Worm (Caenorhabditis elegans) whole organism, L4 larva: ENCODE measurements around the gene C16A3.6.

Experiments used
- D1046.2 ChIP-seq: fragments of 200-800 bp; sonication (Bioruptor generic); IDR thresholded peaks from 2 replicates; pipeline ENCODE4 v1.3.6; 2022; ENCODE audit warnings: missing genetic modification characterization, missing compliant biosample characterization
- F10B5.3 ChIP-seq: sonication (generic microtip); optimal IDR thresholded peaks from 2 replicates; lab custom pipeline; 2016; ENCODE audit warnings: mild to moderate bottlenecking, missing genetic modification characterization, missing compliant biosample characterization
- F26F4.8 ChIP-seq: fragments of 200-800 bp; sonication (Bioruptor generic); conservative IDR thresholded peaks from 2 replicates; pipeline ENCODE4 v1.3.6; 2022; ENCODE audit warnings: missing genetic modification characterization, missing compliant biosample characterization
- Y105C5A.15 ChIP-seq: fragments of 200-800 bp; sonication (Bioruptor generic); IDR thresholded peaks from 2 replicates; pipeline ENCODE4 v1.3.6; 2022; ENCODE audit warnings: missing genetic modification characterization, missing compliant biosample characterization
- Y75B8A.6 ChIP-seq: fragments of 200-800 bp; sonication (Bioruptor generic); IDR thresholded peaks from 2 replicates; pipeline ENCODE4 v1.3.6; 2022; ENCODE audit warnings: missing genetic modification reagents, missing genetic modification characterization, missing compliant biosample characterization
- aha-1 ChIP-seq: fragments of 150-350 bp; peaks from one replicate; lab custom pipeline; 2014; ENCODE audit warnings: missing biosample characterization, missing genetic modification characterization
- aly-2 ChIP-seq: sonication (generic microtip); optimal IDR thresholded peaks from 2 replicates; lab custom pipeline; 2018; ENCODE audit warnings: missing biosample characterization, missing genetic modification characterization
- ama-1 ChIP-seq: fragments of 150-350 bp; optimal IDR thresholded peaks from 2 replicates; lab custom pipeline; 2014; ENCODE audit warnings: inconsistent platforms, mixed read lengths
- ceh-20 ChIP-seq: fragments of 200-800 bp; sonication (Bioruptor generic); IDR thresholded peaks from 2 replicates; pipeline ENCODE4 v1.3.6; 2022; ENCODE audit warnings: missing genetic modification reagents, missing genetic modification characterization, missing compliant biosample characterization
- ceh-28 ChIP-seq: fragments of 150-350 bp; optimal IDR thresholded peaks from 2 replicates; lab custom pipeline; 2014; ENCODE audit warnings: missing biosample characterization, missing genetic modification reagents, missing genetic modification characterization
- ceh-44 ChIP-seq: fragments of 200-800 bp; sonication (Bioruptor generic); IDR thresholded peaks from 2 replicates; pipeline ENCODE4 v1.3.6; 2022; ENCODE audit warnings: missing genetic modification reagents, missing genetic modification characterization, missing compliant biosample characterization
- ceh-62 ChIP-seq: sonication (generic microtip); optimal IDR thresholded peaks from 2 replicates; lab custom pipeline; 2017; ENCODE audit warnings: missing biosample characterization, missing genetic modification characterization
- ces-1 ChIP-seq: fragments of 150-350 bp; sonication (generic microtip); optimal IDR thresholded peaks from 4 replicates; lab custom pipeline; 2014; ENCODE audit warnings: missing biosample characterization, missing genetic modification reagents, missing genetic modification characterization
- cey-2 ChIP-seq: sonication (generic microtip); optimal IDR thresholded peaks from 3 replicates; lab custom pipeline; 2017; ENCODE audit warnings: missing genetic modification characterization, mild to moderate bottlenecking, missing compliant biosample characterization, antibody characterized with exemption, borderline replicate concordance; ENCODE audit not compliant: insufficient read depth
- ctbp-1 ChIP-seq: fragments of 200-800 bp; sonication (Bioruptor generic); IDR thresholded peaks from 2 replicates; pipeline ENCODE4 v1.3.6; 2022; ENCODE audit warnings: missing genetic modification reagents, missing genetic modification characterization, missing compliant biosample characterization
- daf-12 ChIP-seq: fragments of 150-350 bp; optimal IDR thresholded peaks from 2 replicates; lab custom pipeline; 2014; ENCODE audit warnings: missing biosample characterization, missing genetic modification reagents, missing genetic modification characterization
- daf-19 ChIP-seq: fragments of 200-800 bp; sonication (Bioruptor generic); conservative IDR thresholded peaks from 2 replicates; pipeline ENCODE4 v1.3.6; 2022; ENCODE audit warnings: missing genetic modification characterization, missing compliant biosample characterization
- daf-8 ChIP-seq: fragments of 200-800 bp; sonication (Bioruptor generic); IDR thresholded peaks from 2 replicates; pipeline ENCODE4 v1.3.6; 2022; ENCODE audit warnings: missing genetic modification characterization, missing compliant biosample characterization
- dmd-6 ChIP-seq: fragments of 200-800 bp; sonication (Bioruptor generic); IDR thresholded peaks from 2 replicates; pipeline ENCODE4 v1.3.6; 2022; ENCODE audit warnings: missing genetic modification reagents, missing genetic modification characterization, missing compliant biosample characterization
- dmd-9 ChIP-seq: fragments of 200-800 bp; sonication (Bioruptor generic); IDR thresholded peaks from 2 replicates; pipeline ENCODE4 v1.3.6; 2022; ENCODE audit warnings: missing genetic modification reagents, missing genetic modification characterization, missing compliant biosample characterization
- dve-1 ChIP-seq: sonication (generic microtip); optimal IDR thresholded peaks from 2 replicates; lab custom pipeline; 2017; ENCODE audit warnings: antibody characterized with exemption, mild to moderate bottlenecking, missing genetic modification characterization, missing compliant biosample characterization; ENCODE audit not compliant: insufficient read depth
- fkh-10 ChIP-seq: fragments of 150-350 bp; optimal IDR thresholded peaks from 2 replicates; lab custom pipeline; 2014; ENCODE audit warnings: missing biosample characterization, missing genetic modification reagents, missing genetic modification characterization
- gei-8 ChIP-seq: fragments of 200-800 bp; sonication (Bioruptor generic); optimal IDR thresholded peaks from 2 replicates; lab custom pipeline; 2018; ENCODE audit warnings: mild to moderate bottlenecking, missing genetic modification characterization, missing compliant biosample characterization
- hlh-11 ChIP-seq: fragments of 200-800 bp; sonication (Bioruptor generic); optimal IDR thresholded peaks from 2 replicates; lab custom pipeline; 2018; ENCODE audit warnings: mild to moderate bottlenecking, missing genetic modification characterization, missing compliant biosample characterization
- hlh-30 ChIP-seq: sonication (generic microtip); optimal IDR thresholded peaks from 2 replicates; lab custom pipeline; 2017; ENCODE audit warnings: antibody characterized with exemption, mild to moderate bottlenecking, missing genetic modification characterization, missing compliant biosample characterization; ENCODE audit not compliant: insufficient read depth
- hmg-1.1 ChIP-seq: fragments of 200-800 bp; sonication (Bioruptor generic); IDR thresholded peaks from 2 replicates; pipeline ENCODE4 v1.3.6; 2022; ENCODE audit warnings: missing genetic modification reagents, missing genetic modification characterization, missing compliant biosample characterization
- jun-1 ChIP-seq: fragments of 150-350 bp; optimal IDR thresholded peaks from 2 replicates; lab custom pipeline; 2014; ENCODE audit warnings: missing biosample characterization, missing genetic modification reagents, missing genetic modification characterization
- lin-1 ChIP-seq: fragments of 200-800 bp; sonication (Bioruptor generic); IDR thresholded peaks from 2 replicates; pipeline ENCODE4 v1.3.6; 2022; ENCODE audit warnings: missing genetic modification reagents, missing genetic modification characterization, missing compliant biosample characterization
- lin-38 ChIP-seq: fragments of 200-800 bp; sonication (Bioruptor generic); IDR thresholded peaks from 2 replicates; pipeline ENCODE4 v1.3.6; 2022; ENCODE audit warnings: missing genetic modification reagents, missing genetic modification characterization, missing compliant biosample characterization
- madf-5 ChIP-seq, 2 experiments: fragments of 200-800 bp; sonication (Bioruptor generic); IDR thresholded peaks; 2 replicates each; pipeline ENCODE4 v1.3.6; 2022; ENCODE audit warnings: missing compliant biosample characterization in 2 of 2, missing genetic modification characterization in 2 of 2
- mdl-1 ChIP-seq, 2 experiments: fragments of 150-350 bp in 1 of 2; sonication (generic microtip) in 1 of 2; optimal IDR thresholded peaks; 2 replicates each; lab custom pipeline; 2014 to 2017; ENCODE audit warnings: missing biosample characterization in 2 of 2, missing genetic modification characterization in 2 of 2
- mdt-29 ChIP-seq: fragments of 200-800 bp; sonication (Bioruptor generic); IDR thresholded peaks from 2 replicates; pipeline ENCODE4 v1.3.6; 2022; ENCODE audit warnings: missing genetic modification reagents, missing genetic modification characterization, missing compliant biosample characterization
- mep-1 ChIP-seq: fragments of 150-350 bp; sonication (generic microtip); optimal IDR thresholded peaks from 3 replicates; lab custom pipeline; 2014; ENCODE audit warnings: missing biosample characterization, missing genetic modification characterization
- mes-2 ChIP-seq: sonication (generic microtip); optimal IDR thresholded peaks from 2 replicates; lab custom pipeline; 2016; ENCODE audit warnings: missing genotype, mild to moderate bottlenecking, missing genetic modification characterization, missing compliant biosample characterization; ENCODE audit not compliant: poor library complexity, severe bottlenecking
- mxl-3 ChIP-seq: fragments of 200-800 bp; sonication (Bioruptor generic); optimal IDR thresholded peaks from 2 replicates; lab custom pipeline; 2018; ENCODE audit warnings: mild to moderate bottlenecking, missing genetic modification characterization, missing compliant biosample characterization
- nhr-102 ChIP-seq: sonication (generic microtip); optimal IDR thresholded peaks from 2 replicates; lab custom pipeline; 2016; ENCODE audit warnings: mild to moderate bottlenecking, missing genetic modification characterization, moderate library complexity, missing compliant biosample characterization
- nhr-111 ChIP-seq: fragments of 200-800 bp; sonication (Bioruptor generic); optimal IDR thresholded peaks from 2 replicates; lab custom pipeline; 2018; ENCODE audit warnings: mild to moderate bottlenecking, missing genetic modification characterization, missing compliant biosample characterization
- nhr-237 ChIP-seq: sonication (generic microtip); optimal IDR thresholded peaks from 2 replicates; lab custom pipeline; 2017; ENCODE audit warnings: missing biosample characterization, missing genetic modification characterization
- rbr-2 ChIP-seq: sonication (generic microtip); optimal IDR thresholded peaks from 2 replicates; lab custom pipeline; 2016; ENCODE audit warnings: missing genotype, missing genetic modification characterization, missing compliant biosample characterization
- saeg-2 ChIP-seq: fragments of 200-800 bp; sonication (Bioruptor generic); IDR thresholded peaks from 2 replicates; pipeline ENCODE4 v1.3.6; 2022; ENCODE audit warnings: missing genetic modification reagents, missing genetic modification characterization, missing compliant biosample characterization
- sdz-12 ChIP-seq: fragments of 200-800 bp; sonication (Bioruptor generic); optimal IDR thresholded peaks from 2 replicates; lab custom pipeline; 2018; ENCODE audit warnings: mild to moderate bottlenecking, missing genetic modification characterization, missing compliant biosample characterization
- set-16 ChIP-seq: fragments of 200-800 bp; sonication (Bioruptor generic); IDR thresholded peaks from 2 replicates; pipeline ENCODE4 v1.3.6; 2022; ENCODE audit warnings: missing genetic modification reagents, missing genetic modification characterization, missing compliant biosample characterization
- skn-1 ChIP-seq: fragments of 150-350 bp; optimal IDR thresholded peaks from 2 replicates; lab custom pipeline; 2014; ENCODE audit warnings: missing biosample characterization, missing genetic modification characterization
- snpc-4 ChIP-seq: fragments of 150-350 bp; optimal IDR thresholded peaks from 2 replicates; lab custom pipeline; 2014; ENCODE audit warnings: missing biosample characterization, missing genetic modification characterization
- unc-39 ChIP-seq: sonication (generic microtip); optimal IDR thresholded peaks from 2 replicates; lab custom pipeline; 2017; ENCODE audit warnings: missing biosample characterization, missing genetic modification characterization
- vab-7 ChIP-seq: fragments of 200-800 bp; sonication (Bioruptor generic); IDR thresholded peaks from 2 replicates; pipeline ENCODE4 v1.3.6; 2022; ENCODE audit warnings: missing genetic modification reagents, missing genetic modification characterization, missing compliant biosample characterization
- zag-1 ChIP-seq: fragments of 150-350 bp; optimal IDR thresholded peaks from 2 replicates; lab custom pipeline; 2014; ENCODE audit warnings: missing biosample characterization, missing genetic modification characterization
- zfp-2 ChIP-seq: sonication (generic microtip); optimal IDR thresholded peaks from 2 replicates; lab custom pipeline; 2016; ENCODE audit warnings: mild to moderate bottlenecking, missing genetic modification characterization, missing compliant biosample characterization
- zfp-3 ChIP-seq: fragments of 200-800 bp; sonication (Bioruptor generic); conservative IDR thresholded peaks from 2 replicates; pipeline ENCODE4 v1.3.6; 2022; ENCODE audit warnings: missing genetic modification reagents, missing genetic modification characterization, missing compliant biosample characterization
- ztf-11 ChIP-seq: fragments of 150-350 bp; optimal IDR thresholded peaks from 2 replicates; lab custom pipeline; 2014; ENCODE audit warnings: missing biosample characterization, missing genetic modification characterization
- ztf-7 ChIP-seq: fragments of 150-350 bp; optimal IDR thresholded peaks from 2 replicates; lab custom pipeline; 2014; ENCODE audit warnings: missing biosample characterization, missing genetic modification characterization

Gene C16A3.6

DNA sequence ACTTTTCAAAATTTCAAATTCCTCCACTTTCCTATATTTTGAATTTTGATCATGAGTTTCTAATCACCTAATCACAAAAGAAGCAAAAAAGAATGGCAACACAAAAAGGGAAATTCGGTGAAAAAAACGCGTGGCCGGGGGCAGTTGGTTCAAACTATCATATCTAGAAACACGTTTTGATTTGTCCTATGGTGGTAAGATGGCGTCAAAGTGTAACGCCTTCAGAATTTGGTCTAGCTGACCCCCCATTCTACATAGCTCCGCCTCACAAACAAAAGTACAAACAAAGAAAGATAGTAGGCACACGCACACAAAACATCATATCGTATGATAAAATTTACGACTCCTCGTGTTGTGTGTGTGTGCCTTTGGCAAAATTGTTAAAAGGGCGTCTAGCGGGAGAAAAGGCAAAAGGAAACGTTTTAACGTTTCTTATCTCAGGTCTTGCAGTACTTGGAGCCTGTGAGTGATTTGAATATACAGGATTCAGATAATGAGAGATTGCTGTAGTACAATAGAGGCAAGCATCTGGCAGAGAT is 43.0 kb downstream of the C16A3.6 start (continued):
- TF ChIP-seq dmd-6 (GFP tag; lab: Robert Waterston, UW): peak; percentile 83
- TF ChIP-seq ztf-7: no peak
- TF ChIP-seq madf-5 (GFP tag; IDR thresholded peaks at IDR 0.05; lab: Robert Waterston, UW): no peak
- no peak for TF ChIP-seq zag-1 (tag; lab: Kevin White, UChicago)
- peak; percentile 86 for TF ChIP-seq mxl-3 (GFP tag; lab: Kevin White, UChicago)
- TF ChIP-seq hmg-1.1: peak; percentile 60; the same call in 1 of the 2 replicates
- peak; percentile 31; the same call in 1 of the 2 replicates for TF ChIP-seq ceh-20 (GFP tag; lab: Robert Waterston, UW)
- no peak for TF ChIP-seq sdz-12 (GFP tag; lab: Kevin White, UChicago)
- peak; percentile 84 for TF ChIP-seq dve-1 (tag; lab: Kevin White, UChicago)
- TF ChIP-seq set-16 (GFP tag; lab: Robert Waterston, UW): no peak
- no peak for TF ChIP-seq ama-1 (lab: Kevin White, UChicago)
- TF ChIP-seq mdt-29: no peak
- TF ChIP-seq D1046.2 (GFP tag; lab: Robert Waterston, UW): no peak
- TF ChIP-seq vab-7 (GFP tag; lab: Robert Waterston, UW): no peak
- no peak for TF ChIP-seq nhr-237 (tag; lab: Kevin White, UChicago)
- no peak for TF ChIP-seq zfp-3 (GFP tag; lab: Robert Waterston, UW)
- no peak for TF ChIP-seq fkh-10 (GFP tag; lab: Kevin White, UChicago)
- no peak for TF ChIP-seq ztf-11 (tag; lab: Kevin White, UChicago)
- no peak for TF ChIP-seq nhr-111
- no peak for TF ChIP-seq ctbp-1 (GFP tag; lab: Robert Waterston, UW)
- 0 out of 2 replicates have a peak, but pooled peaks have one; percentile 15 for TF ChIP-seq lin-1
- no peak for TF ChIP-seq skn-1 (tag; lab: Kevin White, UChicago)
- no peak for TF ChIP-seq F10B5.3 (tag; lab: Kevin White, UChicago)
- TF ChIP-seq dmd-9 (GFP tag; lab: Robert Waterston, UW): no peak
- TF ChIP-seq mes-2: peak; percentile 4
- no peak for TF ChIP-seq daf-12 (tag; lab: Kevin White, UChicago)
- TF ChIP-seq ceh-28: no peak
- peak; percentile 37 for TF ChIP-seq mep-1 (tag; lab: Kevin White, UChicago)
- no peak for TF ChIP-seq Y105C5A.15
- TF ChIP-seq hlh-30 (tag; lab: Kevin White, UChicago): peak; percentile 82
- no peak for TF ChIP-seq gei-8 (GFP tag; lab: Kevin White, UChicago)
- no peak for TF ChIP-seq ceh-44 (GFP tag; lab: Robert Waterston, UW)
- no peak for TF ChIP-seq F26F4.8 (GFP tag; lab: Robert Waterston, UW)
- peak; percentile 60 for TF ChIP-seq cey-2
- no peak for TF ChIP-seq lin-38
- no peak for TF ChIP-seq zfp-2 (tag; lab: Kevin White, UChicago)
- peak; percentile 18 for TF ChIP-seq nhr-102
- no peak for TF ChIP-seq unc-39 (tag; lab: Kevin White, UChicago)
- TF ChIP-seq jun-1: no peak
- no peak for TF ChIP-seq daf-8 (GFP tag; lab: Robert Waterston, UW)
- TF ChIP-seq aha-1 (tag; lab: Kevin White, UChicago): peak; percentile 61
- no peak for TF ChIP-seq rbr-2 (tag; lab: Kevin White, UChicago)
- TF ChIP-seq ces-1 (GFP tag; lab: Kevin White, UChicago): no peak
- no peak for TF ChIP-seq snpc-4 (tag; lab: Kevin White, UChicago)
- no peak for TF ChIP-seq saeg-2 (GFP tag; lab: Robert Waterston, UW)
- no peak for TF ChIP-seq ceh-62 (tag; lab: Kevin White, UChicago)
- TF ChIP-seq hlh-11 (tag; lab: Kevin White, UChicago): peak; percentile 82
- TF ChIP-seq aly-2 (tag; lab: Kevin White, UChicago): no peak
- peak; percentile 31 to 76 for TF ChIP-seq mdl-1 (tag; optimal IDR thresholded peaks at IDR 0.05; lab: Kevin White, UChicago)
- no peak for TF ChIP-seq daf-19 (GFP tag; lab: Robert Waterston, UW)
- peak; percentile 32; the same call in 1 of the 2 replicates for TF ChIP-seq Y75B8A.6
